Fruit fly (Drosophila melanogaster): Measurements from ENCODE around the gene how.
A peak's percentile ranks its signal among the peaks of the same experiment; 100 is the strongest.

how gene

DNA sequence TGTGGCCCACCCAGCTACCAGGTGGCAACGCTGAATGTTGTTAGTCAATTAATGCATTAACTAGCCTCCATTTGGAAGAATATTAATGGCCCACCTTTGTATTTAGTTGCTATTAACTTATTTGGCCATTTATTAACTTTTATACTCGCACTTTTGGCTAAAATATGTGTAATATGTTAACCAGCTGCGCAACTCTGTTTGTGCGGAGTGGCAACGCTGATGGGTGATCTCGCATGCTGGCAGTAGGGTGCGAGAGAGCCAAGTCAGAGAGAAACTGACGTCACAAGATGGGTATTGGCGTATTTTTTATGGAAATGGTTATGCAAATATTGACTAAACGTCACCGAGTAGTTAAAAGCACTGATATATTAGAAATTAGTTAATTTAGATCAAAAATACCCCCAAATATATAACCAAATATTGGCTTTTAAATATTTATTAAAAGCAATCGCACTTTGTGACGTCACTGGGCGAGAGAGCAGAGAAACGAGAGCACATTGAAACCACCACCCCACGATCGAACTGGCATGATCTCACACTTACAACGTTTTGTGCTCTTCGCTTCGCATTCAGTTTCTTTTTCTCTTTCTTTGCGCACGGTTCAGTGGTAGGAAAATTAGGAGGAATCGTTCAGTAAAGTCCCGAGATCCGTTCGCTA is at the start of gene how:
TSS of gene how (plus strand) at position 567 of the 658 bp plus-strand sequence.
- TF ChIP-seq Eip75B (GFP tag; optimal IDR thresholded peaks at IDR 0.05) (peak; percentile 23), Sox14 (GFP tag; optimal IDR thresholded peaks at IDR 0.05) (peak; percentile 4), CG34406 (GFP tag; optimal IDR thresholded peaks at IDR 0.05) (peak; percentile 46), CG11902 (GFP tag; optimal IDR thresholded peaks at IDR 0.05) (no peak), cyc (GFP tag; optimal IDR thresholded peaks at IDR 0.05) (peak; percentile 36), pdm3 (GFP tag; optimal IDR thresholded peaks at IDR 0.05) (no peak), CG4318 (GFP tag; optimal IDR thresholded peaks at IDR 0.05) (no peak), achi (GFP tag; optimal IDR thresholded peaks at IDR 0.05) (no peak), Hr39 (GFP tag; optimal IDR thresholded peaks at IDR 0.05) (peak; percentile 45), esn (GFP tag; optimal IDR thresholded peaks at IDR 0.05) (peak; percentile 43), CG6808 (GFP tag; optimal IDR thresholded peaks at IDR 0.05) (peak; percentile 20), Hr4 (GFP tag; optimal IDR thresholded peaks at IDR 0.05) (peak; percentile 47), dsx (GFP tag; optimal IDR thresholded peaks at IDR 0.05; ENCODE audit: poor library complexity, severe bottlenecking) (no peak), CG15336 (GFP tag; IDR thresholded peaks at IDR 0.05) (peak; percentile 50), fd85E (GFP tag; optimal IDR thresholded peaks at IDR 0.05) (no peak), lz (GFP tag; optimal IDR thresholded peaks at IDR 0.05) (peak; percentile 41), Sox102F (GFP tag; optimal IDR thresholded peaks at IDR 0.05) (peak; percentile 32), svp (GFP tag) (no peak), CG7368 (GFP tag; optimal IDR thresholded peaks at IDR 0.05) (no peak), CG6854 (GFP tag; optimal IDR thresholded peaks at IDR 0.05) (peak; percentile 55), CG1621 (tag; optimal IDR thresholded peaks at IDR 0.05) (peak; percentile 15), Lpt (GFP tag; optimal IDR thresholded peaks at IDR 0.05) (peak; percentile 27), spab (GFP tag; optimal IDR thresholded peaks at IDR 0.05) (no peak), CG3032 (tag; optimal IDR thresholded peaks at IDR 0.05) (peak; percentile 11), Eip78C (GFP tag) (peak; percentile 78), eg (GFP tag; IDR thresholded peaks at IDR 0.05) (0 out of 3 replicates have a peak, but pooled peaks have one; percentile 24), vri (GFP tag; optimal IDR thresholded peaks at IDR 0.05) (no peak), Ets21C (GFP tag; optimal IDR thresholded peaks at IDR 0.05) (no peak), Blimp-1 (GFP tag; optimal IDR thresholded peaks at IDR 0.05) (no peak), Hr38 (GFP tag; optimal IDR thresholded peaks at IDR 0.05) (no peak), fkh (GFP tag; optimal IDR thresholded peaks at IDR 0.05) (peak; percentile 7), ss (GFP tag; optimal IDR thresholded peaks at IDR 0.05) (peak in 1 of 2 experiments; percentile 4), Eip93F (GFP tag; optimal IDR thresholded peaks at IDR 0.05) (no peak), CG11762 (GFP tag; optimal IDR thresholded peaks at IDR 0.05; ENCODE audit: insufficient read depth) (no peak), fd59A (GFP tag; optimal IDR thresholded peaks at IDR 0.05) (no peak), CG8632 (GFP tag; optimal IDR thresholded peaks at IDR 0.05) (peak; percentile 44), CG6792 (GFP tag; optimal IDR thresholded peaks at IDR 0.05) (no peak), CG11294 (GFP tag; IDR thresholded peaks at IDR 0.05) (no peak), Smox (GFP tag; optimal IDR thresholded peaks at IDR 0.05) (no peak), net (GFP tag; optimal IDR thresholded peaks at IDR 0.05) (no peak), topi (GFP tag; optimal IDR thresholded peaks at IDR 0.05) (peak; percentile 44), dac (GFP tag; optimal IDR thresholded peaks at IDR 0.05) (no peak), OdsH (GFP tag; optimal IDR thresholded peaks at IDR 0.05) (peak; percentile 13), CG6276 (GFP tag; optimal IDR thresholded peaks at IDR 0.05) (no peak), CG16779 (tag; optimal IDR thresholded peaks at IDR 0.05) (peak; percentile 10), CG3919 (GFP tag; optimal IDR thresholded peaks at IDR 0.05) (peak; percentile 15), Gug (GFP tag; IDR thresholded peaks at IDR 0.05) (no peak), CG31627 (GFP tag; optimal IDR thresholded peaks at IDR 0.05) (peak; percentile 41), CG9139 (GFP tag; optimal IDR thresholded peaks at IDR 0.05) (no peak), salr (GFP tag; optimal IDR thresholded peaks at IDR 0.05) (peak in 1 of 2 experiments; percentile 40), acj6 (GFP tag; optimal IDR thresholded peaks at IDR 0.05) (no peak)

Measured in whole organism, prepupa.